Worm (Caenorhabditis elegans): ENCODE measurements around the gene R05H11.2.

Gene R05H11.2

ce11 chrIII:6795326-6795725, 2.8 kb upstream of the R05H11.2 start, which contains the start of gene R05H11.1:
R05H11.1 (plus strand) TSS chrIII:6795626.
- no peak for TF ChIP-seq dmd-4 (tag; optimal IDR thresholded peaks at IDR 0.05)
- no peak for TF ChIP-seq elt-3 (tag; optimal IDR thresholded peaks at IDR 0.05)
- TF ChIP-seq R02D3.7 (tag; optimal IDR thresholded peaks at IDR 0.05) = no peak
- no peak for TF ChIP-seq nhr-77 (tag; optimal IDR thresholded peaks at IDR 0.05)
- TF ChIP-seq nhr-21 (tag; optimal IDR thresholded peaks at IDR 0.05) = no peak
- TF ChIP-seq ZK546.5 (tag; optimal IDR thresholded peaks at IDR 0.05) = no peak
- TF ChIP-seq alr-1 (tag; optimal IDR thresholded peaks at IDR 0.05) = no peak
- no peak for TF ChIP-seq ceh-16 (tag; optimal IDR thresholded peaks at IDR 0.05)
- no peak for TF ChIP-seq sma-3 (GFP tag; optimal IDR thresholded peaks at IDR 0.05)
- TF ChIP-seq ama-1 (optimal IDR thresholded peaks at IDR 0.05) = no peak
- no peak for TF ChIP-seq unc-39 (tag; optimal IDR thresholded peaks at IDR 0.05)
- TF ChIP-seq nhr-25 (tag; optimal IDR thresholded peaks at IDR 0.05) = no peak
- no peak for TF ChIP-seq ztf-1 (GFP tag; conservative IDR thresholded peaks at IDR 0.05)

ce11 chrIII:6798906-6799305, 809 bp downstream of the R05H11.2 start:
- TF ChIP-seq nhr-21 (tag; optimal IDR thresholded peaks at IDR 0.05) (peak; percentile 11), alr-1 (tag; optimal IDR thresholded peaks at IDR 0.05) (no peak), snpc-4 (tag; optimal IDR thresholded peaks at IDR 0.05) (no peak), ztf-4 (tag; optimal IDR thresholded peaks at IDR 0.05) (no peak), fos-1 (tag; optimal IDR thresholded peaks at IDR 0.05) (peak; percentile 9), sma-3 (GFP tag; optimal IDR thresholded peaks at IDR 0.05) (peak; percentile 45), unc-55 (GFP tag; optimal IDR thresholded peaks at IDR 0.05) (no peak), blmp-1 (tag; optimal IDR thresholded peaks at IDR 0.05; ENCODE audit: insufficient read depth) (peak; percentile 65), sma-9 (GFP tag; optimal IDR thresholded peaks at IDR 0.05) (peak; percentile 23), sma-9 (tag; optimal IDR thresholded peaks at IDR 0.05) (no peak), nhr-25 (tag; optimal IDR thresholded peaks at IDR 0.05) (peak; percentile 67), mbf-1 (tag; optimal IDR thresholded peaks at IDR 0.05) (no peak), unc-39 (tag; optimal IDR thresholded peaks at IDR 0.05) (no peak), lsy-2 (tag; optimal IDR thresholded peaks at IDR 0.05) (peak in 1 of 2 experiments; percentile 18)

- TF ChIP-seq lin-11 (tag; optimal IDR thresholded peaks at IDR 0.05) (no peak), crh-2 (tag; optimal IDR thresholded peaks at IDR 0.05) (peak; percentile 6), snpc-4 (tag; optimal IDR thresholded peaks at IDR 0.05) (no peak), F13H6.1 (tag; optimal IDR thresholded peaks at IDR 0.05) (no peak), egl-27 (tag; optimal IDR thresholded peaks at IDR 0.05) (no peak), blmp-1 (tag; optimal IDR thresholded peaks at IDR 0.05; ENCODE audit: insufficient read depth) (no peak)
Measured at ce11 chrIII:6799664-6800063, 1.6 kb downstream of the R05H11.2 start.

- no peak for TF ChIP-seq nhr-237 (tag; optimal IDR thresholded peaks at IDR 0.05)
- TF ChIP-seq sma-3 (GFP tag; optimal IDR thresholded peaks at IDR 0.05) = no peak
- TF ChIP-seq nhr-77 (tag; optimal IDR thresholded peaks at IDR 0.05) = no peak
- TF ChIP-seq lin-39 (tag; optimal IDR thresholded peaks at IDR 0.05) = no peak
- TF ChIP-seq blmp-1 (tag; optimal IDR thresholded peaks at IDR 0.05; ENCODE audit: insufficient read depth) = no peak
- no peak for TF ChIP-seq ZK546.5 (tag; optimal IDR thresholded peaks at IDR 0.05)
- TF ChIP-seq unc-62 (GFP tag; optimal IDR thresholded peaks at IDR 0.05) = no peak
- no peak for TF ChIP-seq R02D3.7 (tag; optimal IDR thresholded peaks at IDR 0.05)
- no peak for TF ChIP-seq fos-1 (tag; optimal IDR thresholded peaks at IDR 0.05)
- TF ChIP-seq nhr-23 (tag; optimal IDR thresholded peaks at IDR 0.05) = no peak
- TF ChIP-seq peb-1 (tag; optimal IDR thresholded peaks at IDR 0.05) = no peak
- no peak for TF ChIP-seq unc-55 (GFP tag; optimal IDR thresholded peaks at IDR 0.05)
- TF ChIP-seq lin-13 (GFP tag; optimal IDR thresholded peaks at IDR 0.05) = no peak
- TF ChIP-seq nhr-25 (tag; optimal IDR thresholded peaks at IDR 0.05) = no peak
- no peak for TF ChIP-seq ztf-1 (GFP tag; conservative IDR thresholded peaks at IDR 0.05)
- TF ChIP-seq lin-11 (tag; optimal IDR thresholded peaks at IDR 0.05) = no peak
- no peak for TF ChIP-seq elt-1 (tag; optimal IDR thresholded peaks at IDR 0.05)
- no peak for TF ChIP-seq mbf-1 (tag; optimal IDR thresholded peaks at IDR 0.05)
- no peak for TF ChIP-seq nhr-10 (tag; optimal IDR thresholded peaks at IDR 0.05)
Measured at ce11 chrIII:6802488-6802887, 4.4 kb downstream of the R05H11.2 start, which contains the start of gene lim-8. lim-8 (plus strand) TSS chrIII:6802788.

ce11 chrIII:6803107-6803506, 5.0 kb downstream of the R05H11.2 start:
- TF ChIP-seq fos-1 (tag; optimal IDR thresholded peaks at IDR 0.05) (peak; percentile 83), lsy-2 (tag; optimal IDR thresholded peaks at IDR 0.05) (no peak)

All from whole organism, L2 larva.